Fruit fly (Drosophila melanogaster): Measurements from ENCODE around the gene CG11980.

The CG11980 gene

dm6 chr3R:9003600-9004223, at the start of gene CG11980, which contains the start of gene CG31100:
CG11980 (plus strand) TSS chr3R:9004017.
CG31100 (minus strand) TSS chr3R:9003650.
- TF ChIP-seq noc (tag; optimal IDR thresholded peaks at IDR 0.05): no peak

dm6 chr3R:8954515-8955358, 49.1 kb upstream of the CG11980 start:
- peak; percentile 13 for TF ChIP-seq noc (tag; optimal IDR thresholded peaks at IDR 0.05)

dm6 chr3R:8955359-8955820, 48.4 kb upstream of the CG11980 start:
- TF ChIP-seq noc (tag; optimal IDR thresholded peaks at IDR 0.05): no peak

dm6 chr3R:8956333-8956732, 47.5 kb upstream of the CG11980 start:
- TF ChIP-seq noc (tag; optimal IDR thresholded peaks at IDR 0.05): no peak

DNA sequence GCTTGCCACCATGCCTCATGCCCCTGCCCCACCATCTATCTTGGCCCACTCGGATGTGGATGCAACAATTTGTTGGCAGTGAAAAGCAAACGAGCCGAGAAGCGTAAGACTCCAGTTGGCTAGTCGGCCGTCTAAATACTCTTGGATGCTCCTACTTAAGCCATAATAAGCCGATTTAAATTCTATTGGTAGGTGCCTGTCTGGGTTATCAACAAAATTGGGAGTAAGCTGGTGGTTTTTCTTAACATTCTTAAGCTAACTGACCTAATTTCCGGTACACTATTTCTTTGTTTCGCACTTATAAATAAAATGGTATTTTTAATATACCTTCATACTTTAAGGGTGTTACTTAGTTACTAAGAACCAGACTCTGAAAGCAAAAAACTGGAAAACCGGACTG, 46.1 kb upstream of the CG11980 start:
- no peak for TF ChIP-seq noc (tag; optimal IDR thresholded peaks at IDR 0.05)

DNA sequence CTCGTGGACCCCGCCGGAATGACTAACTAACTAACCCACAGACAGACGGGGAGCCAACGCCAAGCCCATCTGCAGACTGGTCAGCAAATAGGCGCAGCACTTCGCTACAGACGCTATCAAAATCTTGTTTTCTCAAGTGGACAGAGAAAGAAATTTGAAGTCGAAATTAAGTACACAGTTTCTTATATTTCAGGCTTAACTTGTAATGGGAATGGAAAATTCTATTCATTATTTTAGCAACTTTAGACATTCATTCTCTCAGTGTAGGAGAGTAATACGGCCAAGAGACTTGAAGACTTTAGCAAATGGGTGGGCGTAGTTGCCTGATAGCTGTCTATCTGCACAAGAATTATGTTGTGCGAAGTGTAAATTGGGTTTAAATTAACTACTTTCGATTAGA, 45.5 kb upstream of the CG11980 start:
- no peak for TF ChIP-seq noc (tag; optimal IDR thresholded peaks at IDR 0.05)

DNA sequence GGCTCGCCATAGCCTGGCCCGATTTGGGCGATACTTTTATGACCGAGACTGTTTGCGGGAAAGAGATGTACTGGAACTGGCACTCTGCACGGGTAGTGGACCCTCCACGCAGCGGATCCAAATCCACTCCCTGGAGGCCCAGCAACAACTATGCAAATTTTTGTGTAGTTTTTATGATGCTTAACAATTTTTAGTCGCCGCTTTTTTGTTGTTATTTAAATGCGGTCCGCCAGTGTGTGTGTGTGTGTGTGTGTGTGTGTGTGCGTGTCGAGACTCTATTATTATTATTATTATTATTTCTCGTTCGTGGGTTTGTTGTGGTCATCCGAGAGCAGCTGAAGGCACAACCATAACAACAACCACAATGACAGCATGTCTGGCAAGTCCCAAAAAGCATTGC, 44.7 kb upstream of the CG11980 start:
- no peak for TF ChIP-seq noc (tag; optimal IDR thresholded peaks at IDR 0.05)

- peak; percentile 52 for TF ChIP-seq noc (tag; optimal IDR thresholded peaks at IDR 0.05)
Observed at dm6 chr3R:8960329-8960728, 43.5 kb upstream of the CG11980 start.

DNA sequence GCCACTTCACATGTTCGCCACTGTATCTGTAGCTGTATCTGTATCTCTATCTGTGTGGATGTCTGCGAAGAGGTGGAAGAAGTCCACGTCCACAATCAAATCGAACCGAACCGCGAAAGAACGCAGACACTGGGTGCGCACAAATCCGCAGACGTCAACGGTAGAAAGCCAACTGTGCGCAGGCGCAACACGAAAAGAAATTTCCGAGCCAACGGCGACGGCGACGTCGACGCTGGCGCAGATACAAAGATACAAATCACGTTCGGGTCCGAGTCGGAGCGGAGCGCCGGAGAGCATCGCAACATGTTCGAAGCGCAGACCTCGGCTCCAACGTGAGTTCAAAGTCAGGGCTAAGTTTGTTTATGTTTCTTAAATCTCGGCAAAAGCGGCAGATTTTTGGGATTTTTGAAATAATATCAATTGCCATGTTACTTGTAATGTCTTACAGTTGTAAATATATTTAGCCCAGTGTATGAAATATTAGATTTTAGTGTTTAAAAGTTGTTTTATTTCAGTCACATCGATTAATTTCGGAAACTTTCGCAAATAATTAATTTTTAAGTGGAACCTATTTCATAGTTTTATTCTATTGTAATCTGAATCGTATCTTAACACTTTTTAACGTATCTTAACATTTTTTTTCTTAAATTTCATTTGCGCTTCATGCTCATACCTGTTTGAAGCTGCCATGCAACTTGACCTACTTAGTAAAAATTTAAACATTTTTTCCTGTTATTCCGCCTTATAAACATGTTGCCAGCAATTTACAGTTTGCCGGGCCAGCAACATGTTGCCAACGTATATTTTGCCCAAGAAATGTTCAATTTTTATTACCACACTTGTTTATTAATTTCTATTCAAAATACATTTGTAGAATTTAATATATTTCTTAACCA, 40.7 kb upstream of the CG11980 start, which contains the start of gene ich:
Gene ich, minus strand, starts transcription at position 178 of the 896 bp plus-strand sequence.
- TF ChIP-seq noc (tag; optimal IDR thresholded peaks at IDR 0.05): no peak

dm6 chr3R:8963756-8964342, 40.0 kb upstream of the CG11980 start:
- no peak for TF ChIP-seq noc (tag; optimal IDR thresholded peaks at IDR 0.05)

- TF ChIP-seq noc (tag; optimal IDR thresholded peaks at IDR 0.05): no peak
Observed at dm6 chr3R:8965546-8965945, 38.3 kb upstream of the CG11980 start.

DNA sequence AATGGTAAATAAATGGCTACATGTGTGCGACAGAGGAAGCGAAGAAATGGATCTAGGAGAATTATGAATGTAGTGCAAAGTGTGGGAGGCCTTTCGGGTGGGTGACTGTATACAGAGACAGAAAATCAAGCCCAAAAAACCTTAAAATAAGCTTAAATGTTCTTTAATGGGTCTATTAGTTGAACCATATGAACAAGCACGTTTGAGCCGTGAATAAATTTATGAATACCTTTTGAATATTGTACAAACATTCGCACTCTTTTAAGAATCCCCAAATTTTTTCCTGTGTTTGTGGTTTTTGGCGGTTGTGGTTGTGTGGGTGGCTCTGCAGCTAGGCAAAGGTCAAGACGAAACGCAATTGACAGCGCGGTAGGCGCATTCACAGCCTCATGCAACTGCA, 37.2 kb upstream of the CG11980 start:
- TF ChIP-seq noc (tag; optimal IDR thresholded peaks at IDR 0.05): no peak

DNA sequence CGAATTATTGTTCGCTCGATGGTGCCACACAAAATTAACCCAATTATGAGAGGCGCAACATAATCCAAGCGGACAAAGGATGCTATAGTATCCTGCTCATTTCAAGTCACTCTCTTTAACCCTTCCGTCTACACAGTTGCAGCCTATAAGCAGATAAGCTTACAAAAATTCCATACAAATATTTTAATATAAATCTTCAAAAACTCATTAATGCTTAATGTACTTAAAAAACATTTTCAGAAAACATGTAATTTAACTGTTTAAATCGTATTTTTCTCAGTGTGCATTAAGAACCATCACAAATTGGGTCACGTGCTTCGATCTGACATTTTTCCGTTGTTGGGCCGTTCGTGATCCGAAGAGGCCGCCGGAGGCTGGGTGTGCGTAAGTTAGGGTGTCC, 35.0 kb upstream of the CG11980 start:
- TF ChIP-seq noc (tag; optimal IDR thresholded peaks at IDR 0.05): no peak

dm6 chr3R:8969301-8969925, 34.4 kb upstream of the CG11980 start:
- no peak for TF ChIP-seq noc (tag; optimal IDR thresholded peaks at IDR 0.05)

dm6 chr3R:8969926-8970306, 33.9 kb upstream of the CG11980 start:
- no peak for TF ChIP-seq noc (tag; optimal IDR thresholded peaks at IDR 0.05)

Measured in whole organism, larva.